In the genomic region with DNA sequence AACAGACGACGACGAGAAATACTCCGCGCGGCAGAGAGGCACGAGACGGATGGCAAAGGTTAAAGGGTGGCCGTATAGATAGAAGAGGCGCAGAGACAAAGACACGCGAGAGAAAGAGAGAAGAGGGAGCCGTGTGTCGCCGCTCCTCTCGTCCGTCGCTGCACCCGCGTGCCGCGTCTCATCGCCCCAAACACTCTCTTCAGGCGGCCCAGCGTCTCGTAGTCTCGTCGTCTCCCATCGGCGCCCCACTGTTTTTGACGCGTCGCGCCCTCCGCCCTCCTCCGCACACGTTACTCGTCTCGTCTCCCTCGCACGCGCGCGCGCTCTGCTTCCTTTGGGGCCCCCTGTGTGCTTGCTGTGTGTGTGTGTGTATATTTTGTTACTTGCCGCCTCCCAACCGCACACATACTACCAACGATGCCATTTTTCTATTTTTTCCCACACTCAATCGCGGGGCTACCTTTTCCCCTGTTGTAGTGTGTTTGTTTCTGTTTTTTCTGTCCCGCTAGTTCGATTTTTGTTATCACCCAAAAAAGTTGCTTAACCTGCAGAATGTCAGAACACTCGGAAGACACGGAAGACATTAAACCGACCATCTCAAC, we compare ENCODE assay signal across 1 worm cellular context.
TF ChIP-seq lines count a peak whose summit lies in the region.

A gene (plus strand): TSS at position 552 of the 602 bp plus-strand sequence.

TF ChIP-seq in whole organism, L4 larva, 104 proteins besides CTCF, POLR2A, EP300 and RAD21 (continued from another document):
- TF ChIP-seq daf-19 (GFP tag; conservative IDR thresholded peaks at IDR 0.05; lab: Robert Waterston, UW), result no peak
- no peak for TF ChIP-seq Y105C5A.15 (GFP tag; IDR thresholded peaks at IDR 0.05; lab: Robert Waterston, UW)
- peak; percentile 68 for TF ChIP-seq mep-1 (tag; optimal IDR thresholded peaks at IDR 0.05; lab: Kevin White, UChicago)
- peak; percentile 98 for TF ChIP-seq nhr-41 (GFP tag; IDR thresholded peaks at IDR 0.05; lab: Robert Waterston, UW)
- 0 out of 2 replicates have a peak, but pooled peaks have one; percentile 21 for TF ChIP-seq mxl-2 (GFP tag; conservative IDR thresholded peaks at IDR 0.05; lab: Robert Waterston, UW)
- TF ChIP-seq attf-4 (tag; optimal IDR thresholded peaks at IDR 0.05; lab: Kevin White, UChicago), result no peak
- peak; percentile 47 for TF ChIP-seq dmd-6 (GFP tag; IDR thresholded peaks at IDR 0.05; lab: Robert Waterston, UW)
- no peak for TF ChIP-seq ceh-32 (tag; optimal IDR thresholded peaks at IDR 0.05; lab: Kevin White, UChicago; ENCODE audit: poor library complexity)
- TF ChIP-seq nhr-77 (tag; optimal IDR thresholded peaks at IDR 0.05; lab: Kevin White, UChicago), result no peak
- TF ChIP-seq nhr-6 (tag; optimal IDR thresholded peaks at IDR 0.05; lab: Kevin White, UChicago), result peak; percentile 81
- no peak for TF ChIP-seq egl-27 (tag; optimal IDR thresholded peaks at IDR 0.05; lab: Kevin White, UChicago)
- no peak for TF ChIP-seq mes-2 (tag; optimal IDR thresholded peaks at IDR 0.05; lab: Kevin White, UChicago; ENCODE audit: poor library complexity, severe bottlenecking)
- no peak for TF ChIP-seq F49E8.2 (tag; optimal IDR thresholded peaks at IDR 0.05; lab: Kevin White, UChicago; ENCODE audit: borderline replicate concordance)
- TF ChIP-seq nhr-28 (tag; optimal IDR thresholded peaks at IDR 0.05; lab: Kevin White, UChicago), result peak; percentile 64
- TF ChIP-seq D1046.2 (GFP tag; IDR thresholded peaks at IDR 0.05; lab: Robert Waterston, UW), result no peak
- peak; percentile 11; the same call in 1 of the 2 replicates for TF ChIP-seq vab-7 (GFP tag; IDR thresholded peaks at IDR 0.05; lab: Robert Waterston, UW)
- TF ChIP-seq set-16 (GFP tag; IDR thresholded peaks at IDR 0.05; lab: Robert Waterston, UW), result peak; percentile 100
- no peak for TF ChIP-seq zfp-3 (GFP tag; conservative IDR thresholded peaks at IDR 0.05; lab: Robert Waterston, UW)
- TF ChIP-seq hif-1 (tag; optimal IDR thresholded peaks at IDR 0.05; lab: Kevin White, UChicago), result peak in 1 of 2 experiments; percentile 77
- TF ChIP-seq nhr-111 (GFP tag; optimal IDR thresholded peaks at IDR 0.05; lab: Kevin White, UChicago), result no peak
- TF ChIP-seq jun-1 (tag; optimal IDR thresholded peaks at IDR 0.05; lab: Kevin White, UChicago), result no peak
